Fruit fly (Drosophila melanogaster) whole organism, embryonic: ENCODE data around the gene KdelR.

Experiments used
- Adf1 ChIP-seq: fragments of 200-800 bp; sonication (Bioruptor generic); IDR thresholded peaks from 2 replicates; pipeline ENCODE4 v1.3.6; 2022; ENCODE audit warnings: missing biosample characterization, missing genetic modification characterization
- Bteb2 ChIP-seq: fragments of 200-800 bp; sonication (Bioruptor generic); optimal IDR thresholded peaks from 2 replicates; lab custom pipeline; 2016; ENCODE audit warnings: missing biosample characterization, missing genetic modification characterization
- CG11695 ChIP-seq: fragments of 200-800 bp; sonication (Bioruptor generic); IDR thresholded peaks from 3 replicates; pipeline ENCODE4 v1.3.6; 2022; ENCODE audit warnings: missing biosample characterization, missing genetic modification characterization
- CG12659 ChIP-seq: fragments of 200-800 bp; sonication (Bioruptor generic); optimal IDR thresholded peaks from 3 replicates; lab custom pipeline; 2017; ENCODE audit warnings: mild to moderate bottlenecking, missing biosample characterization, missing genetic modification reagents, missing genetic modification characterization
- CG13123 ChIP-seq: fragments of 200-800 bp; sonication (Bioruptor generic); optimal IDR thresholded peaks from 2 replicates; lab custom pipeline; 2016; ENCODE audit warnings: missing biosample characterization, missing genetic modification characterization
- CG14014 ChIP-seq: fragments of 200-800 bp; sonication (Bioruptor generic); IDR thresholded peaks from 2 replicates; pipeline ENCODE4 v1.3.6; 2022; ENCODE audit warnings: missing biosample characterization, missing genetic modification characterization
- CG1529 ChIP-seq: fragments of 200-800 bp; sonication (Bioruptor generic); optimal IDR thresholded peaks from 3 replicates; lab custom pipeline; 2018; ENCODE audit warnings: missing biosample characterization, missing genetic modification characterization
- CG17829 ChIP-seq: fragments of 200-800 bp; optimal IDR thresholded peaks from 2 replicates; lab custom pipeline; 2019; ENCODE audit warnings: missing biosample characterization, mild to moderate bottlenecking, missing genetic modification characterization, moderate library complexity
- CG18262 ChIP-seq: fragments of 200-800 bp; optimal IDR thresholded peaks from 3 replicates; lab custom pipeline; 2019; ENCODE audit warnings: missing biosample characterization, mild to moderate bottlenecking, missing genetic modification characterization, moderate library complexity
- CG18764 ChIP-seq: fragments of 200-800 bp; sonication (Bioruptor generic); optimal IDR thresholded peaks from 3 replicates; lab custom pipeline; 2016; ENCODE audit warnings: missing biosample characterization, missing genetic modification characterization
- CG2202 ChIP-seq: fragments of 200-800 bp; sonication (Bioruptor generic); optimal IDR thresholded peaks from 2 replicates; lab custom pipeline; 2018; ENCODE audit warnings: missing biosample characterization, mild to moderate bottlenecking, missing genetic modification characterization
- CG31388 ChIP-seq: fragments of 200-800 bp; sonication (Bioruptor generic); optimal IDR thresholded peaks from 2 replicates; lab custom pipeline; 2016; ENCODE audit warnings: missing biosample characterization, missing genetic modification characterization
- CG43689 ChIP-seq: fragments of 200-800 bp; sonication (Bioruptor generic); IDR thresholded peaks from 2 replicates; pipeline ENCODE4 v1.3.6; 2022; ENCODE audit warnings: missing biosample characterization, missing genetic modification characterization
- CG4854 ChIP-seq: fragments of 200-800 bp; sonication (Bioruptor generic); optimal IDR thresholded peaks from 2 replicates; lab custom pipeline; 2016; ENCODE audit warnings: missing biosample characterization, missing genetic modification characterization, inconsistent platforms
- CG6175 ChIP-seq: fragments of 200-800 bp; sonication (Bioruptor generic); IDR thresholded peaks from 3 replicates; pipeline ENCODE4 v1.3.6; 2022; ENCODE audit warnings: missing biosample characterization, missing genetic modification characterization
- CG6272 ChIP-seq: fragments of 200-800 bp; sonication (Bioruptor generic); IDR thresholded peaks from 2 replicates; pipeline ENCODE4 v1.3.6; 2022; ENCODE audit warnings: missing biosample characterization, missing genetic modification characterization
- CG6654 ChIP-seq: fragments of 200-800 bp; sonication (Bioruptor generic); optimal IDR thresholded peaks from 2 replicates; lab custom pipeline; 2017; ENCODE audit warnings: missing biosample characterization, mild to moderate bottlenecking, missing genetic modification characterization
- CG7745 ChIP-seq: fragments of 200-800 bp; sonication (Bioruptor generic); optimal IDR thresholded peaks from 2 replicates; lab custom pipeline; 2018; ENCODE audit warnings: missing biosample characterization, mild to moderate bottlenecking, missing genetic modification characterization, moderate library complexity
- CG7786 ChIP-seq: fragments of 200-800 bp; sonication (Bioruptor generic); optimal IDR thresholded peaks from 2 replicates; lab custom pipeline; 2016; ENCODE audit warnings: missing biosample characterization, missing genetic modification characterization
- CG8388 ChIP-seq: fragments of 200-800 bp; sonication (Bioruptor generic); optimal IDR thresholded peaks from 2 replicates; lab custom pipeline; 2019; ENCODE audit warnings: missing biosample characterization, mild to moderate bottlenecking, missing genetic modification characterization, moderate library complexity
- HmgD ChIP-seq: fragments of 200-800 bp; sonication (Bioruptor generic); optimal IDR thresholded peaks from 3 replicates; lab custom pipeline; 2016; ENCODE audit warnings: missing biosample characterization, missing genetic modification characterization
- Hr39 ChIP-seq: fragments of >200 bp; optimal IDR thresholded peaks from 2 replicates; lab custom pipeline; 2017
- Lpt ChIP-seq: fragments of >200 bp; optimal IDR thresholded peaks from 2 replicates; lab custom pipeline; 2018; ENCODE audit warnings: missing biosample characterization, missing genetic modification characterization
- Max ChIP-seq: fragments of 200-800 bp; sonication (Bioruptor generic); optimal IDR thresholded peaks from 2 replicates; lab custom pipeline; 2016; ENCODE audit warnings: missing biosample characterization, mild to moderate bottlenecking, missing genetic modification characterization
- Rfx ChIP-seq: fragments of 200-800 bp; sonication (Bioruptor generic); IDR thresholded peaks from 2 replicates; pipeline ENCODE4 v1.3.6; 2022; ENCODE audit warnings: missing biosample characterization, missing genetic modification characterization
- Sox102F ChIP-seq: fragments of 200-800 bp; sonication (Bioruptor generic); optimal IDR thresholded peaks from 2 replicates; lab custom pipeline; 2018; ENCODE audit warnings: missing biosample characterization, mild to moderate bottlenecking, missing genetic modification characterization, moderate library complexity
- bcd ChIP-seq: fragments of 200-800 bp; sonication (Bioruptor generic); optimal IDR thresholded peaks from 2 replicates; lab custom pipeline; 2017; ENCODE audit warnings: missing biosample characterization, mild to moderate bottlenecking, missing genetic modification characterization
- chif ChIP-seq, 2 experiments: fragments of 200-800 bp; sonication (Bioruptor generic); optimal IDR thresholded peaks; 3 replicates each; lab custom pipeline; 2016; ENCODE audit warnings: missing biosample characterization in 2 of 2, missing genetic modification characterization in 2 of 2
- dimm ChIP-seq: fragments of 200-800 bp; sonication (Bioruptor generic); IDR thresholded peaks from 2 replicates; pipeline ENCODE4 v1.3.6; 2022; ENCODE audit warnings: missing biosample characterization, missing genetic modification characterization
- ems ChIP-seq: fragments of 200-800 bp; sonication (Bioruptor generic); optimal IDR thresholded peaks from 3 replicates; lab custom pipeline; 2016; ENCODE audit warnings: missing biosample characterization, missing genetic modification characterization
- esg ChIP-seq: fragments of 200-800 bp; sonication (Bioruptor generic); conservative IDR thresholded peaks from 2 replicates; pipeline ENCODE4 v1.3.6; 2022; ENCODE audit warnings: missing biosample characterization, missing genetic modification characterization
- gcm2 ChIP-seq: fragments of 200-800 bp; sonication (Bioruptor generic); optimal IDR thresholded peaks from 2 replicates; lab custom pipeline; 2016; ENCODE audit warnings: missing biosample characterization, missing genetic modification characterization
- gsb ChIP-seq: fragments of 200-800 bp; sonication (Bioruptor generic); IDR thresholded peaks from 2 replicates; pipeline ENCODE4 v1.3.6; 2022; ENCODE audit warnings: missing biosample characterization, missing genetic modification characterization
- gsb-n ChIP-seq: fragments of 200-800 bp; sonication (Bioruptor generic); optimal IDR thresholded peaks from 3 replicates; lab custom pipeline; 2018; ENCODE audit warnings: missing biosample characterization, mild to moderate bottlenecking, missing genetic modification characterization
- jing ChIP-seq: fragments of 200-800 bp; sonication (Bioruptor generic); optimal IDR thresholded peaks from 2 replicates; lab custom pipeline; 2018; ENCODE audit warnings: missing biosample characterization, mild to moderate bottlenecking, missing genetic modification characterization
- lilli ChIP-seq: fragments of 200-800 bp; sonication (Bioruptor generic); optimal IDR thresholded peaks from 3 replicates; lab custom pipeline; 2016; ENCODE audit warnings: missing biosample characterization, missing genetic modification characterization
- lov ChIP-seq, 2 experiments: fragments of 200-800 bp in 1 of 2; fragments of >200 bp in 1 of 2; sonication (Bioruptor generic) in 1 of 2; IDR thresholded peaks in 1 of 2; optimal IDR thresholded peaks in 1 of 2; 2 replicates in 1 of 2; 3 replicates in 1 of 2; pipeline versions ENCODE4 v1.3.6 to Lab custom; 2017 to 2022; ENCODE audit warnings: missing biosample characterization in 1 of 2, missing genetic modification characterization in 1 of 2
- luna ChIP-seq: fragments of 200-800 bp; sonication (Bioruptor generic); optimal IDR thresholded peaks from 2 replicates; lab custom pipeline; 2016; ENCODE audit warnings: missing biosample characterization, missing genetic modification characterization
- mam ChIP-seq: fragments of 200-800 bp; sonication (Bioruptor generic); optimal IDR thresholded peaks from 3 replicates; lab custom pipeline; 2016; ENCODE audit warnings: missing biosample characterization, missing genetic modification characterization
- nmo ChIP-seq: fragments of 200-800 bp; sonication (Bioruptor generic); optimal IDR thresholded peaks from 2 replicates; lab custom pipeline; 2018; ENCODE audit warnings: missing biosample characterization, mild to moderate bottlenecking, missing genetic modification characterization, moderate library complexity
- pan ChIP-seq, 4 experiments: fragments of >200 bp in 3 of 4; fragments of 200-800 bp in 1 of 4; sonication (Bioruptor generic) in 1 of 4; optimal IDR thresholded peaks in 3 of 4; IDR thresholded peaks in 1 of 4; 2 replicates each; pipeline versions ENCODE4 v1.3.6 to Lab custom; 2017 to 2022; ENCODE audit warnings: missing biosample characterization in 2 of 4, missing genetic modification characterization in 2 of 4, mixed read lengths in 1 of 4
- ro ChIP-seq: fragments of 200-800 bp; sonication (Bioruptor generic); IDR thresholded peaks from 2 replicates; pipeline ENCODE4 v1.3.6; 2022; ENCODE audit warnings: missing biosample characterization, missing genetic modification characterization
- sc ChIP-seq, 3 experiments: fragments of >200 bp in 2 of 3; fragments of 200-800 bp in 1 of 3; sonication (Bioruptor generic) in 1 of 3; optimal IDR thresholded peaks; 2 replicates in 2 of 3; 3 replicates in 1 of 3; lab custom pipeline; 2017; ENCODE audit warnings: mild to moderate bottlenecking in 1 of 3, missing biosample characterization in 1 of 3, missing genetic modification characterization in 1 of 3, missing genetic modification reagents in 1 of 3
- sens ChIP-seq: fragments of 200-800 bp; sonication (Bioruptor generic); peaks from one replicate; lab custom pipeline; 2016; ENCODE audit warnings: missing biosample characterization, missing genetic modification characterization
- slp2 ChIP-seq: fragments of 200-800 bp; sonication (Bioruptor generic); optimal IDR thresholded peaks from 2 replicates; lab custom pipeline; 2016; ENCODE audit warnings: missing biosample characterization, missing genetic modification characterization
- sqz ChIP-seq: fragments of 200-800 bp; sonication (Bioruptor generic); optimal IDR thresholded peaks from 3 replicates; lab custom pipeline; 2018; ENCODE audit warnings: missing biosample characterization, mild to moderate bottlenecking, missing genetic modification characterization
- tll ChIP-seq, 2 experiments: fragments of 200-800 bp in 1 of 2; fragments of >200 bp in 1 of 2; sonication (Bioruptor generic) in 1 of 2; optimal IDR thresholded peaks; 2 replicates each; lab custom pipeline; 2017 to 2019; ENCODE audit warnings: missing biosample characterization in 2 of 2, missing genetic modification characterization in 2 of 2, mild to moderate bottlenecking in 1 of 2, moderate library complexity in 1 of 2
- toy ChIP-seq: fragments of 200-800 bp; sonication (Bioruptor generic); IDR thresholded peaks from 2 replicates; pipeline ENCODE4 v1.3.6; 2022; ENCODE audit warnings: missing biosample characterization, missing genetic modification characterization
- unpg ChIP-seq: fragments of 200-800 bp; sonication (Bioruptor generic); optimal IDR thresholded peaks from 3 replicates; lab custom pipeline; 2018; ENCODE audit warnings: missing biosample characterization, mild to moderate bottlenecking, missing genetic modification characterization, moderate library complexity
- wor ChIP-seq: fragments of 200-800 bp; sonication (Bioruptor generic); IDR thresholded peaks from 2 replicates; pipeline ENCODE4 v1.3.6; 2022; ENCODE audit warnings: missing biosample characterization, missing genetic modification characterization

The KdelR gene

DNA sequence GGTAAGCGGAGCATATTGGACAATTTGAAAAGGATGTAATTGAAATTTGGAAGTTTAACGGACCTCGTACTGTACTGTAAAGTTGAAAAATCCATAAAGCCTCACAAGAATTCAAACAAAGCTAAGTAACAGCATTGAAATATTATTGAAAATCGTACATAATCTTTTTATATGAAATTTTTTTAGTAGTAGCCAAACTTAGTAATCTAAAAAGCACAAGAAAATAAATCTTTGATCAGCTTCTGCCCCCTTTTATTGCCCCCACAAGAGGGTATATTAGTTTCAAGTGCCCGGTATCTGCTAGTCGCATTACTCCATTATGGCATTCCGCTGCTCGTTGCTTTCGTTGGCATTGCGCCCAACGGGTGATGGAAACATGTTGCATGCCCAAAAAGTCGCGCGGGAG is 40.2 kb downstream of the KdelR start (continued):
- no peak for TF ChIP-seq Rfx (GFP tag; lab: Robert Waterston, UW)
- peak; percentile 57 for TF ChIP-seq CG12659
- peak; percentile 93 for TF ChIP-seq sens (GFP tag; lab: Kevin White, UChicago)
- peak; percentile 78 for TF ChIP-seq bcd
- no peak for TF ChIP-seq Hr39 (lab: Kevin White, UChicago)
- TF ChIP-seq ro (GFP tag; lab: Robert Waterston, UW), result no peak
- no peak for TF ChIP-seq dimm (GFP tag; lab: Robert Waterston, UW)
- TF ChIP-seq unpg (GFP tag; lab: Kevin White, UChicago), result peak; percentile 22
- TF ChIP-seq CG14014 (GFP tag; lab: Robert Waterston, UW), result no peak
- TF ChIP-seq ems, result peak; percentile 36
- peak; percentile 89 for TF ChIP-seq nmo (GFP tag; lab: Kevin White, UChicago)
- peak; percentile 58 for TF ChIP-seq Max
- TF ChIP-seq Sox102F, result peak; percentile 66
- no peak for TF ChIP-seq HmgD (GFP tag; lab: Kevin White, UChicago)
- TF ChIP-seq CG18262 (tag; lab: Kevin White, UChicago), result peak; percentile 88
- peak; percentile 37 to 59 for TF ChIP-seq chif (GFP tag; optimal IDR thresholded peaks at IDR 0.05; lab: Kevin White, UChicago)
- no peak for TF ChIP-seq Lpt (GFP tag; lab: Kevin White, UChicago)
- peak; percentile 14 for TF ChIP-seq CG4854
- TF ChIP-seq CG6272, result no peak
- TF ChIP-seq Bteb2 (GFP tag; lab: Kevin White, UChicago), result no peak
- TF ChIP-seq mam (GFP tag; lab: Kevin White, UChicago), result peak; percentile 44
- TF ChIP-seq jing (GFP tag; lab: Kevin White, UChicago), result peak; percentile 8
- TF ChIP-seq CG8388 (GFP tag; lab: Kevin White, UChicago), result peak; percentile 65
- peak; percentile 1 for TF ChIP-seq CG18764 (GFP tag; lab: Kevin White, UChicago)
- no peak for TF ChIP-seq lov (optimal IDR thresholded peaks at IDR 0.05; lab: Kevin White, UChicago)
- TF ChIP-seq lov (GFP tag; IDR thresholded peaks at IDR 0.05; lab: Robert Waterston, UW), result 0 out of 3 replicates have a peak, but pooled peaks have one; percentile 54
- peak; percentile 32 for TF ChIP-seq CG6654 (GFP tag; lab: Kevin White, UChicago)
- peak; percentile 75 for TF ChIP-seq CG17829
- no peak for TF ChIP-seq gcm2
- TF ChIP-seq CG31388 (GFP tag; lab: Kevin White, UChicago), result peak; percentile 40
- peak; percentile 35 for TF ChIP-seq lilli (GFP tag; lab: Kevin White, UChicago)
- TF ChIP-seq esg (GFP tag; lab: Robert Waterston, UW), result no peak; the same call in 1 of the 2 replicates
- TF ChIP-seq pan (optimal IDR thresholded peaks at IDR 0.05; lab: Kevin White, UChicago), result no peak
- peak in 1 of 2 experiments; percentile 57 for TF ChIP-seq pan (GFP tag; optimal IDR thresholded peaks at IDR 0.05 in 1 of 2, IDR thresholded peaks at IDR 0.05 in 1 of 2)
- peak in 1 of 2 experiments; percentile 23 for TF ChIP-seq tll (GFP tag; optimal IDR thresholded peaks at IDR 0.05; lab: Kevin White, UChicago)
- peak; percentile 17 for TF ChIP-seq CG2202 (tag; lab: Kevin White, UChicago)
- TF ChIP-seq CG11695 (GFP tag; lab: Robert Waterston, UW), result peak; percentile 54; the same call in 2 of the 3 replicates
- TF ChIP-seq wor (GFP tag; lab: Robert Waterston, UW), result 0 out of 2 replicates have a peak, but pooled peaks have one; percentile 46
- TF ChIP-seq CG7786 (GFP tag; lab: Kevin White, UChicago), result peak; percentile 28
- no peak for TF ChIP-seq toy (GFP tag; lab: Robert Waterston, UW)
- peak; percentile 37 for TF ChIP-seq slp2
- TF ChIP-seq sc (optimal IDR thresholded peaks at IDR 0.05; lab: Kevin White, UChicago), result no peak
- TF ChIP-seq sc (GFP tag; optimal IDR thresholded peaks at IDR 0.05; lab: Kevin White, UChicago), result peak; percentile 56
- TF ChIP-seq CG1529 (GFP tag; lab: Kevin White, UChicago), result peak; percentile 67
- peak; percentile 19 for TF ChIP-seq sqz (GFP tag; lab: Kevin White, UChicago)
- TF ChIP-seq gsb-n, result peak; percentile 6
- TF ChIP-seq CG6175 (GFP tag; lab: Robert Waterston, UW), result peak; percentile 14; the same call in 1 of the 3 replicates
- TF ChIP-seq gsb (GFP tag; lab: Robert Waterston, UW), result no peak
- no peak for TF ChIP-seq CG7745 (tag; lab: Kevin White, UChicago)
- TF ChIP-seq Adf1 (GFP tag; lab: Robert Waterston, UW), result no peak
- no peak for TF ChIP-seq CG13123 (GFP tag; lab: Kevin White, UChicago)
- TF ChIP-seq CG43689 (GFP tag; lab: Robert Waterston, UW), result no peak
- TF ChIP-seq luna (GFP tag; lab: Kevin White, UChicago), result no peak
